Worm (Caenorhabditis elegans): ENCODE measurements around the gene Y57G11C.5.
"Not testable (repeated sequence)": the region's sequence is repeated elsewhere in the genome, so short reads cannot be mapped to it uniquely, and the experiment has no call there.

Gene Y57G11C.5

ce11 chrIV:14782211-14782610, 17.0 kb upstream of the Y57G11C.5 start, which contains the start of gene Y57G11C.1130:
Y57G11C.1130 (plus strand) TSS chrIV:14782511.
- no peak for TF ChIP-seq tbx-37 (GFP tag; conservative IDR thresholded peaks at IDR 0.05)
- TF ChIP-seq F13C5.2 (tag; optimal IDR thresholded peaks at IDR 0.05): no peak
- TF ChIP-seq hmbx-1 (tag; optimal IDR thresholded peaks at IDR 0.05): no peak
- no peak for TF ChIP-seq tra-4 (tag; optimal IDR thresholded peaks at IDR 0.05)
- no peak for TF ChIP-seq hnd-1 (tag; optimal IDR thresholded peaks at IDR 0.05)
- no peak for TF ChIP-seq ceh-36 (tag; optimal IDR thresholded peaks at IDR 0.05)
- TF ChIP-seq ets-7 (tag; optimal IDR thresholded peaks at IDR 0.05): no peak
- no peak for TF ChIP-seq pes-1 (GFP tag; IDR thresholded peaks at IDR 0.05)
- no peak for TF ChIP-seq tbx-11 (GFP tag; IDR thresholded peaks at IDR 0.05)
- TF ChIP-seq scrt-1 (GFP tag; IDR thresholded peaks at IDR 0.05): no peak
- no peak for TF ChIP-seq B0310.2 (tag; optimal IDR thresholded peaks at IDR 0.05)
- no peak for TF ChIP-seq sea-1 (GFP tag; conservative IDR thresholded peaks at IDR 0.05)

ce11 chrIV:14781537-14781936, 16.3 kb upstream of the Y57G11C.5 start, which contains the start of gene Y57G11C.8:
Y57G11C.8 (plus strand) TSS chrIV:14781837.
- TF ChIP-seq ceh-13 (GFP tag; optimal IDR thresholded peaks at IDR 0.05): no peak
- TF ChIP-seq flt-1 (GFP tag; IDR thresholded peaks at IDR 0.05): no peak
- TF ChIP-seq F13C5.2 (tag; optimal IDR thresholded peaks at IDR 0.05): no peak
- no peak for TF ChIP-seq ets-7 (tag; optimal IDR thresholded peaks at IDR 0.05)
- no peak for TF ChIP-seq sea-1 (GFP tag; conservative IDR thresholded peaks at IDR 0.05)
- TF ChIP-seq hmbx-1 (tag; optimal IDR thresholded peaks at IDR 0.05): no peak
- TF ChIP-seq tbx-11 (GFP tag; IDR thresholded peaks at IDR 0.05): no peak
- no peak for TF ChIP-seq tra-4 (tag; optimal IDR thresholded peaks at IDR 0.05)
- no peak for TF ChIP-seq B0310.2 (tag; optimal IDR thresholded peaks at IDR 0.05)
- TF ChIP-seq ceh-36 (tag; optimal IDR thresholded peaks at IDR 0.05): no peak
- no peak for TF ChIP-seq hnd-1 (tag; optimal IDR thresholded peaks at IDR 0.05)
- no peak for TF ChIP-seq ama-1 (optimal IDR thresholded peaks at IDR 0.05)
- TF ChIP-seq tbx-37 (GFP tag; conservative IDR thresholded peaks at IDR 0.05): no peak
- TF ChIP-seq scrt-1 (GFP tag; IDR thresholded peaks at IDR 0.05): no peak

- TF ChIP-seq hmbx-1, ets-7, ceh-36 (tag; optimal IDR thresholded peaks at IDR 0.05): not testable (repeated sequence)
These were observed 9.2 kb upstream of the Y57G11C.5 start, which contains the start of gene Y57G11C.51 for ce11 chrIV:14774454-14774853. Y57G11C.51 (minus strand) TSS chrIV:14774554.

- TF ChIP-seq ceh-13 (GFP tag; optimal IDR thresholded peaks at IDR 0.05): no peak
- TF ChIP-seq ama-1 (optimal IDR thresholded peaks at IDR 0.05): no peak
- no peak for TF ChIP-seq tra-4 (tag; optimal IDR thresholded peaks at IDR 0.05)
- no peak for TF ChIP-seq hmbx-1 (tag; optimal IDR thresholded peaks at IDR 0.05)
- no peak for TF ChIP-seq sea-1 (GFP tag; conservative IDR thresholded peaks at IDR 0.05)
- no peak for TF ChIP-seq ets-7 (tag; optimal IDR thresholded peaks at IDR 0.05)
- no peak for TF ChIP-seq B0310.2 (tag; optimal IDR thresholded peaks at IDR 0.05)
- no peak for TF ChIP-seq flt-1 (GFP tag; IDR thresholded peaks at IDR 0.05)
- no peak for TF ChIP-seq scrt-1 (GFP tag; IDR thresholded peaks at IDR 0.05)
- no peak for TF ChIP-seq ceh-36 (tag; optimal IDR thresholded peaks at IDR 0.05)
- no peak for TF ChIP-seq aly-1 (tag; optimal IDR thresholded peaks at IDR 0.05)
These were observed 8.2 kb upstream of the Y57G11C.5 start, which contains the start of gene Y57G11C.36 for ce11 chrIV:14773280-14774071. Y57G11C.36 (minus strand) TSS chrIV:14773781.

- no peak for TF ChIP-seq aly-1 (tag; optimal IDR thresholded peaks at IDR 0.05)
- no peak for TF ChIP-seq tbx-37 (GFP tag; conservative IDR thresholded peaks at IDR 0.05)
- no peak for TF ChIP-seq hmg-4 (GFP tag; optimal IDR thresholded peaks at IDR 0.05)
- TF ChIP-seq tbx-11 (GFP tag; IDR thresholded peaks at IDR 0.05): no peak
- TF ChIP-seq pes-1 (GFP tag; IDR thresholded peaks at IDR 0.05): no peak
- no peak for TF ChIP-seq ceh-36 (tag; optimal IDR thresholded peaks at IDR 0.05)
- TF ChIP-seq flt-1 (GFP tag; IDR thresholded peaks at IDR 0.05): no peak
- TF ChIP-seq tra-4 (tag; optimal IDR thresholded peaks at IDR 0.05): no peak
- no peak for TF ChIP-seq hnd-1 (tag; optimal IDR thresholded peaks at IDR 0.05)
- TF ChIP-seq scrt-1 (GFP tag; IDR thresholded peaks at IDR 0.05): no peak
These were observed 6.1 kb upstream of the Y57G11C.5 start, which contains the start of gene degl-1 for ce11 chrIV:14771325-14771724. degl-1 (minus strand) TSS chrIV:14771425.

- TF ChIP-seq tra-4 (tag; optimal IDR thresholded peaks at IDR 0.05) (no peak), hmbx-1 (tag; optimal IDR thresholded peaks at IDR 0.05) (no peak), ama-1 (optimal IDR thresholded peaks at IDR 0.05) (no peak)
These were observed 5.4 kb upstream of the Y57G11C.5 start for ce11 chrIV:14770663-14771062.

ce11 chrIV:14769218-14769835, 4.1 kb upstream of the Y57G11C.5 start, which contains the start of gene Y57G11C.43:
Y57G11C.43 (plus strand) TSS chrIV:14769441.
- no peak for TF ChIP-seq F13C5.2 (tag; optimal IDR thresholded peaks at IDR 0.05)
- TF ChIP-seq sea-1 (GFP tag; conservative IDR thresholded peaks at IDR 0.05): no peak
- no peak for TF ChIP-seq flt-1 (GFP tag; IDR thresholded peaks at IDR 0.05)
- no peak for TF ChIP-seq tra-4 (tag; optimal IDR thresholded peaks at IDR 0.05)
- TF ChIP-seq ets-7 (tag; optimal IDR thresholded peaks at IDR 0.05): no peak
- no peak for TF ChIP-seq pes-1 (GFP tag; IDR thresholded peaks at IDR 0.05)
- TF ChIP-seq aly-1 (tag; optimal IDR thresholded peaks at IDR 0.05): no peak
- TF ChIP-seq hnd-1 (tag; optimal IDR thresholded peaks at IDR 0.05): no peak
- no peak for TF ChIP-seq ceh-36 (tag; optimal IDR thresholded peaks at IDR 0.05)
- no peak for TF ChIP-seq B0310.2 (tag; optimal IDR thresholded peaks at IDR 0.05)
- TF ChIP-seq ceh-13 (GFP tag; optimal IDR thresholded peaks at IDR 0.05): no peak
- no peak for TF ChIP-seq hmbx-1 (tag; optimal IDR thresholded peaks at IDR 0.05)
- TF ChIP-seq ama-1 (optimal IDR thresholded peaks at IDR 0.05): no peak
- no peak for TF ChIP-seq tbx-11 (GFP tag; IDR thresholded peaks at IDR 0.05)
- TF ChIP-seq scrt-1 (GFP tag; IDR thresholded peaks at IDR 0.05): no peak
- no peak for TF ChIP-seq hmg-4 (GFP tag; optimal IDR thresholded peaks at IDR 0.05)
- no peak for TF ChIP-seq tbx-37 (GFP tag; conservative IDR thresholded peaks at IDR 0.05)

Data from whole organism, early embryonic.